Worm (Caenorhabditis elegans) whole organism, L4 larva: ENCODE measurements around the gene tbc-7.

Experiments used
- D1046.2 ChIP-seq: fragments of 200-800 bp; sonication (Bioruptor generic); IDR thresholded peaks from 2 replicates; pipeline ENCODE4 v1.3.6; 2022; ENCODE audit warnings: missing genetic modification characterization, missing compliant biosample characterization
- F26F4.8 ChIP-seq: fragments of 200-800 bp; sonication (Bioruptor generic); conservative IDR thresholded peaks from 2 replicates; pipeline ENCODE4 v1.3.6; 2022; ENCODE audit warnings: missing genetic modification characterization, missing compliant biosample characterization
- F37D6.2 ChIP-seq: sonication (generic microtip); optimal IDR thresholded peaks from 2 replicates; lab custom pipeline; 2016; ENCODE audit warnings: mild to moderate bottlenecking, missing genetic modification characterization, missing compliant biosample characterization
- F44E2.7 ChIP-seq: fragments of 200-800 bp; sonication (Bioruptor generic); IDR thresholded peaks from 2 replicates; pipeline ENCODE4 v2.1.2; 2022; ENCODE audit warnings: missing genetic modification characterization, missing compliant biosample characterization
- F49E8.2 ChIP-seq: sonication (generic microtip); optimal IDR thresholded peaks from 2 replicates; lab custom pipeline; 2016; ENCODE audit warnings: missing compliant biosample characterization, mild to moderate bottlenecking, missing genetic modification characterization, borderline replicate concordance
- T20F7.1 ChIP-seq: fragments of 200-800 bp; sonication (Bioruptor generic); optimal IDR thresholded peaks from 2 replicates; lab custom pipeline; 2018; ENCODE audit warnings: mild to moderate bottlenecking, missing genetic modification characterization, missing compliant biosample characterization
- T26A8.4 ChIP-seq: fragments of 200-800 bp; sonication (Bioruptor generic); IDR thresholded peaks from 2 replicates; pipeline ENCODE4 v1.3.6; 2022; ENCODE audit warnings: missing genetic modification characterization, missing compliant biosample characterization
- aha-1 ChIP-seq: fragments of 150-350 bp; peaks from one replicate; lab custom pipeline; 2014; ENCODE audit warnings: missing biosample characterization, missing genetic modification characterization
- ceh-62 ChIP-seq: sonication (generic microtip); optimal IDR thresholded peaks from 2 replicates; lab custom pipeline; 2017; ENCODE audit warnings: missing biosample characterization, missing genetic modification characterization
- cey-2 ChIP-seq: sonication (generic microtip); optimal IDR thresholded peaks from 3 replicates; lab custom pipeline; 2017; ENCODE audit warnings: missing genetic modification characterization, mild to moderate bottlenecking, missing compliant biosample characterization, antibody characterized with exemption, borderline replicate concordance; ENCODE audit not compliant: insufficient read depth
- daf-16 ChIP-seq, 3 experiments: sonication (generic microtip); optimal IDR thresholded peaks; 2 replicates each; lab custom pipeline; 2016 to 2017; ENCODE audit warnings: missing genetic modification characterization in 3 of 3, missing genetic modification reagents in 3 of 3, mild to moderate bottlenecking in 2 of 3, missing compliant biosample characterization in 2 of 3, missing biosample characterization in 1 of 3, moderate library complexity in 1 of 3
- daf-19 ChIP-seq: fragments of 200-800 bp; sonication (Bioruptor generic); conservative IDR thresholded peaks from 2 replicates; pipeline ENCODE4 v1.3.6; 2022; ENCODE audit warnings: missing genetic modification characterization, missing compliant biosample characterization
- dmd-6 ChIP-seq: fragments of 200-800 bp; sonication (Bioruptor generic); IDR thresholded peaks from 2 replicates; pipeline ENCODE4 v1.3.6; 2022; ENCODE audit warnings: missing genetic modification reagents, missing genetic modification characterization, missing compliant biosample characterization
- dpl-1 ChIP-seq: fragments of 150-350 bp; optimal IDR thresholded peaks from 2 replicates; lab custom pipeline; 2014; ENCODE audit warnings: missing biosample characterization, missing genetic modification reagents, missing genetic modification characterization
- dve-1 ChIP-seq: sonication (generic microtip); optimal IDR thresholded peaks from 2 replicates; lab custom pipeline; 2017; ENCODE audit warnings: antibody characterized with exemption, mild to moderate bottlenecking, missing genetic modification characterization, missing compliant biosample characterization; ENCODE audit not compliant: insufficient read depth
- egl-27 ChIP-seq: sonication (generic microtip); optimal IDR thresholded peaks from 3 replicates; lab custom pipeline; 2017; ENCODE audit warnings: missing biosample characterization, missing genetic modification reagents, missing genetic modification characterization
- fos-1 ChIP-seq: fragments of 150-350 bp; optimal IDR thresholded peaks from 2 replicates; lab custom pipeline; 2014; ENCODE audit warnings: missing biosample characterization, missing genetic modification characterization
- hlh-11 ChIP-seq: fragments of 200-800 bp; sonication (Bioruptor generic); optimal IDR thresholded peaks from 2 replicates; lab custom pipeline; 2018; ENCODE audit warnings: mild to moderate bottlenecking, missing genetic modification characterization, missing compliant biosample characterization
- hlh-30 ChIP-seq: sonication (generic microtip); optimal IDR thresholded peaks from 2 replicates; lab custom pipeline; 2017; ENCODE audit warnings: antibody characterized with exemption, mild to moderate bottlenecking, missing genetic modification characterization, missing compliant biosample characterization; ENCODE audit not compliant: insufficient read depth
- lin-13 ChIP-seq: fragments of 150-350 bp; optimal IDR thresholded peaks from 2 replicates; lab custom pipeline; 2014; ENCODE audit warnings: missing biosample characterization, missing genetic modification reagents, missing genetic modification characterization
- lin-29 ChIP-seq: fragments of 200-800 bp; sonication (Bioruptor generic); IDR thresholded peaks from 2 replicates; pipeline ENCODE4 v1.3.6; 2022; ENCODE audit warnings: missing genetic modification reagents, missing genetic modification characterization, missing compliant biosample characterization
- lin-38 ChIP-seq: fragments of 200-800 bp; sonication (Bioruptor generic); IDR thresholded peaks from 2 replicates; pipeline ENCODE4 v1.3.6; 2022; ENCODE audit warnings: missing genetic modification reagents, missing genetic modification characterization, missing compliant biosample characterization
- lin-39 ChIP-seq: fragments of 150-350 bp; optimal IDR thresholded peaks from 2 replicates; lab custom pipeline; 2014; ENCODE audit warnings: missing biosample characterization, missing genetic modification reagents, missing genetic modification characterization
- lsy-2 ChIP-seq, 2 experiments: fragments of 150-350 bp in 1 of 2; sonication (generic microtip) in 1 of 2; optimal IDR thresholded peaks; 2 replicates each; lab custom pipeline; 2014 to 2017; ENCODE audit warnings: missing biosample characterization in 2 of 2, missing genetic modification characterization in 2 of 2
- madf-9 ChIP-seq: fragments of 200-800 bp; sonication (Bioruptor generic); conservative IDR thresholded peaks from 2 replicates; pipeline ENCODE4 v1.3.6; 2022; ENCODE audit warnings: missing genetic modification reagents, missing genetic modification characterization, missing compliant biosample characterization
- mdt-29 ChIP-seq: fragments of 200-800 bp; sonication (Bioruptor generic); IDR thresholded peaks from 2 replicates; pipeline ENCODE4 v1.3.6; 2022; ENCODE audit warnings: missing genetic modification reagents, missing genetic modification characterization, missing compliant biosample characterization
- mep-1 ChIP-seq: fragments of 150-350 bp; sonication (generic microtip); optimal IDR thresholded peaks from 3 replicates; lab custom pipeline; 2014; ENCODE audit warnings: missing biosample characterization, missing genetic modification characterization
- mxl-2 ChIP-seq: fragments of 200-800 bp; sonication (Bioruptor generic); conservative IDR thresholded peaks from 2 replicates; pipeline ENCODE4 v1.3.6; 2022; ENCODE audit warnings: missing genetic modification reagents, missing genetic modification characterization, missing compliant biosample characterization
- nhr-11 ChIP-seq: fragments of 150-350 bp; optimal IDR thresholded peaks from 2 replicates; lab custom pipeline; 2014; ENCODE audit warnings: missing biosample characterization, missing genetic modification characterization
- nhr-237 ChIP-seq: sonication (generic microtip); optimal IDR thresholded peaks from 2 replicates; lab custom pipeline; 2017; ENCODE audit warnings: missing biosample characterization, missing genetic modification characterization
- nhr-41 ChIP-seq: fragments of 200-800 bp; sonication (Bioruptor generic); IDR thresholded peaks from 2 replicates; pipeline ENCODE4 v1.3.6; 2022; ENCODE audit warnings: missing genetic modification reagents, missing genetic modification characterization, missing compliant biosample characterization
- nhr-6 ChIP-seq: fragments of 150-350 bp; optimal IDR thresholded peaks from 2 replicates; lab custom pipeline; 2014; ENCODE audit warnings: missing biosample characterization, missing genetic modification characterization
- php-3 ChIP-seq: fragments of 200-800 bp; sonication (Bioruptor generic); IDR thresholded peaks from 2 replicates; pipeline ENCODE4 v1.3.6; 2022; ENCODE audit warnings: missing genetic modification reagents, missing genetic modification characterization, missing compliant biosample characterization
- rbr-2 ChIP-seq: sonication (generic microtip); optimal IDR thresholded peaks from 2 replicates; lab custom pipeline; 2016; ENCODE audit warnings: missing genotype, missing genetic modification characterization, missing compliant biosample characterization
- saeg-2 ChIP-seq: fragments of 200-800 bp; sonication (Bioruptor generic); IDR thresholded peaks from 2 replicates; pipeline ENCODE4 v1.3.6; 2022; ENCODE audit warnings: missing genetic modification reagents, missing genetic modification characterization, missing compliant biosample characterization
- set-16 ChIP-seq: fragments of 200-800 bp; sonication (Bioruptor generic); IDR thresholded peaks from 2 replicates; pipeline ENCODE4 v1.3.6; 2022; ENCODE audit warnings: missing genetic modification reagents, missing genetic modification characterization, missing compliant biosample characterization
- spr-3 ChIP-seq: fragments of 200-800 bp; sonication (Bioruptor generic); optimal IDR thresholded peaks from 2 replicates; lab custom pipeline; 2018; ENCODE audit warnings: mild to moderate bottlenecking, missing genetic modification characterization, missing compliant biosample characterization
- tag-97 ChIP-seq: fragments of 200-800 bp; sonication (Bioruptor generic); IDR thresholded peaks from 2 replicates; pipeline ENCODE4 v1.3.6; 2022; ENCODE audit warnings: missing genetic modification characterization, missing compliant biosample characterization
- tra-1 ChIP-seq: fragments of 200-800 bp; sonication (Bioruptor generic); IDR thresholded peaks from 2 replicates; pipeline ENCODE4 v1.3.6; 2022; ENCODE audit warnings: missing genetic modification reagents, missing genetic modification characterization, missing compliant biosample characterization
- unc-39 ChIP-seq: sonication (generic microtip); optimal IDR thresholded peaks from 2 replicates; lab custom pipeline; 2017; ENCODE audit warnings: missing biosample characterization, missing genetic modification characterization
- unc-62 ChIP-seq, 3 experiments: fragments of 150-350 bp in 1 of 3; sonication (generic microtip); optimal IDR thresholded peaks in 2 of 3; peaks in 1 of 3; 1 replicate in 1 of 3; 2 replicates in 2 of 3; lab custom pipeline; 2014 to 2017; ENCODE audit warnings: missing biosample characterization in 3 of 3, missing genetic modification characterization in 3 of 3, missing genetic modification reagents in 3 of 3, missing genotype in 1 of 3
- zfp-3 ChIP-seq: fragments of 200-800 bp; sonication (Bioruptor generic); conservative IDR thresholded peaks from 2 replicates; pipeline ENCODE4 v1.3.6; 2022; ENCODE audit warnings: missing genetic modification reagents, missing genetic modification characterization, missing compliant biosample characterization

tbc-7 gene

ce11 chrX:5093997-5094396, 40.1 kb upstream of the tbc-7 start:
- peak; percentile 50 for TF ChIP-seq dmd-6 (GFP tag; lab: Robert Waterston, UW)
- no peak for TF ChIP-seq lin-13 (GFP tag; lab: Kevin White, UChicago)
- TF ChIP-seq, all 104 proteins: peak for 1

ce11 chrX:5096967-5097366, 37.1 kb upstream of the tbc-7 start, which contains the start of gene acn-1:
Gene acn-1, minus strand, starts transcription at chrX:5097067.
- TF ChIP-seq nhr-237 (tag; lab: Kevin White, UChicago) (no peak), lsy-2 (tag; optimal IDR thresholded peaks at IDR 0.05; lab: Kevin White, UChicago) (no peak), unc-62 (GFP tag; optimal IDR thresholded peaks at IDR 0.05 in 1 of 2; lab: Kevin White, UChicago) (peak in 1 of 2 experiments; percentile 37), unc-62 (tag; optimal IDR thresholded peaks at IDR 0.05; lab: Kevin White, UChicago) (no peak), rbr-2 (tag; lab: Kevin White, UChicago) (no peak), set-16 (GFP tag; lab: Robert Waterston, UW) (no peak), F26F4.8 (GFP tag; lab: Robert Waterston, UW) (no peak), nhr-11 (no peak), nhr-6 (tag; lab: Kevin White, UChicago) (no peak), daf-16 (GFP tag; optimal IDR thresholded peaks at IDR 0.05; lab: Kevin White, UChicago) (no peak), daf-16 (tag; optimal IDR thresholded peaks at IDR 0.05; lab: Kevin White, UChicago) (no peak)

ce11 chrX:5098935-5099334, 35.1 kb upstream of the tbc-7 start:
- TF ChIP-seq D1046.2 = no peak
- TF ChIP-seq aha-1 (tag; lab: Kevin White, UChicago) = peak; percentile 66

- TF ChIP-seq hlh-11 (peak; percentile 36), F44E2.7 (GFP tag; lab: Robert Waterston, UW) (no peak), daf-19 (no peak), hlh-30 (no peak), lsy-2 (tag; optimal IDR thresholded peaks at IDR 0.05; lab: Kevin White, UChicago) (no peak), T26A8.4 (no peak), T20F7.1 (GFP tag; lab: Kevin White, UChicago) (peak; percentile 30), cey-2 (tag; lab: Kevin White, UChicago) (no peak), lin-29 (no peak), dpl-1 (GFP tag; lab: Kevin White, UChicago) (no peak), spr-3 (no peak), mep-1 (tag; lab: Kevin White, UChicago) (no peak), tra-1 (GFP tag; lab: Robert Waterston, UW) (peak; percentile 80), nhr-6 (tag; lab: Kevin White, UChicago) (no peak), mxl-2 (GFP tag; lab: Robert Waterston, UW) (peak; percentile 63; the same call in 1 of the 2 replicates), ceh-62 (tag; lab: Kevin White, UChicago) (no peak), mdt-29 (GFP tag; lab: Robert Waterston, UW) (peak; percentile 81), F26F4.8 (GFP tag; lab: Robert Waterston, UW) (no peak), nhr-41 (GFP tag; lab: Robert Waterston, UW) (no peak), egl-27 (tag; lab: Kevin White, UChicago) (no peak), lin-13 (GFP tag; lab: Kevin White, UChicago) (no peak), saeg-2 (no peak), F49E8.2 (tag; lab: Kevin White, UChicago) (no peak), daf-16 (GFP tag; optimal IDR thresholded peaks at IDR 0.05; lab: Kevin White, UChicago) (peak in 1 of 2 experiments; percentile 57), daf-16 (tag; optimal IDR thresholded peaks at IDR 0.05; lab: Kevin White, UChicago) (no peak), zfp-3 (0 out of 2 replicates have a peak, but pooled peaks have one; percentile 45), lin-38 (no peak), tag-97 (GFP tag; lab: Robert Waterston, UW) (no peak), dmd-6 (GFP tag; lab: Robert Waterston, UW) (peak; percentile 88), lin-39 (tag; lab: Kevin White, UChicago) (no peak), unc-39 (no peak), php-3 (GFP tag; lab: Robert Waterston, UW) (peak; percentile 50; the same call in 1 of the 2 replicates), F37D6.2 (no peak), madf-9 (GFP tag; lab: Robert Waterston, UW) (peak; percentile 26; the same call in 1 of the 2 replicates), fos-1 (no peak), dve-1 (tag; lab: Kevin White, UChicago) (peak; percentile 66)
These were observed 33.2 kb upstream of the tbc-7 start, which contains the start of gene vit-2 for ce11 chrX:5100738-5101379. Gene vit-2, plus strand, starts transcription at chrX:5101042.
